Worm (Caenorhabditis elegans): ENCODE data around the gene mtss-1.

Gene mtss-1

ce11 chrIII:8750606-8751005, 17.5 kb upstream of the mtss-1 start, which contains the start of gene ugtp-1:
Gene ugtp-1 (minus strand): TSS chrIII:8750706.
- no peak for TF ChIP-seq pes-1 (GFP tag; IDR thresholded peaks at IDR 0.05)
- TF ChIP-seq hmbx-1 (tag; optimal IDR thresholded peaks at IDR 0.05), result no peak
- TF ChIP-seq ceh-36 (tag; optimal IDR thresholded peaks at IDR 0.05), result no peak
- TF ChIP-seq tbx-37 (GFP tag; conservative IDR thresholded peaks at IDR 0.05), result no peak
- TF ChIP-seq B0310.2 (tag; optimal IDR thresholded peaks at IDR 0.05), result no peak
- TF ChIP-seq hnd-1 (tag; optimal IDR thresholded peaks at IDR 0.05), result no peak
- TF ChIP-seq F13C5.2 (tag; optimal IDR thresholded peaks at IDR 0.05), result no peak

ce11 chrIII:8754682-8755081, 13.4 kb upstream of the mtss-1 start, which contains the start of gene tomm-70:
Gene tomm-70 (minus strand): TSS chrIII:8754750.
- no peak for TF ChIP-seq ama-1 (optimal IDR thresholded peaks at IDR 0.05)
- no peak for TF ChIP-seq aly-1 (tag; optimal IDR thresholded peaks at IDR 0.05)
- no peak for TF ChIP-seq pes-1 (GFP tag; IDR thresholded peaks at IDR 0.05)
- TF ChIP-seq hmg-4 (GFP tag; optimal IDR thresholded peaks at IDR 0.05), result no peak
- no peak for TF ChIP-seq sea-1 (GFP tag; conservative IDR thresholded peaks at IDR 0.05)
- TF ChIP-seq tbx-11 (GFP tag; IDR thresholded peaks at IDR 0.05), result no peak
- TF ChIP-seq ceh-13 (GFP tag; optimal IDR thresholded peaks at IDR 0.05), result no peak
- no peak for TF ChIP-seq hnd-1 (tag; optimal IDR thresholded peaks at IDR 0.05)
- no peak for TF ChIP-seq scrt-1 (GFP tag; IDR thresholded peaks at IDR 0.05)
- TF ChIP-seq hmbx-1 (tag; optimal IDR thresholded peaks at IDR 0.05), result no peak
- TF ChIP-seq flt-1 (GFP tag; IDR thresholded peaks at IDR 0.05), result no peak
- TF ChIP-seq ets-7 (tag; optimal IDR thresholded peaks at IDR 0.05), result no peak
- TF ChIP-seq tra-4 (tag; optimal IDR thresholded peaks at IDR 0.05), result no peak
- TF ChIP-seq ceh-36 (tag; optimal IDR thresholded peaks at IDR 0.05), result no peak
- TF ChIP-seq B0310.2 (tag; optimal IDR thresholded peaks at IDR 0.05), result no peak
- TF ChIP-seq F13C5.2 (tag; optimal IDR thresholded peaks at IDR 0.05), result no peak

ce11 chrIII:8761040-8761654, 7.0 kb upstream of the mtss-1 start, which contains the start of gene aak-1:
Gene aak-1 (minus strand): TSS chrIII:8761090.
- TF ChIP-seq tra-4 (tag; optimal IDR thresholded peaks at IDR 0.05) (no peak), tbx-37 (GFP tag; conservative IDR thresholded peaks at IDR 0.05) (no peak), flt-1 (GFP tag; IDR thresholded peaks at IDR 0.05) (no peak), aly-1 (tag; optimal IDR thresholded peaks at IDR 0.05) (no peak), F13C5.2 (tag; optimal IDR thresholded peaks at IDR 0.05) (no peak), ama-1 (optimal IDR thresholded peaks at IDR 0.05) (no peak), hmg-4 (GFP tag; optimal IDR thresholded peaks at IDR 0.05) (no peak), ets-7 (tag; optimal IDR thresholded peaks at IDR 0.05) (no peak)

ce11 chrIII:8762016-8762415, 6.1 kb upstream of the mtss-1 start:
- TF ChIP-seq ets-7 (tag; optimal IDR thresholded peaks at IDR 0.05) (no peak), F13C5.2 (tag; optimal IDR thresholded peaks at IDR 0.05) (no peak), hmg-4 (GFP tag; optimal IDR thresholded peaks at IDR 0.05) (no peak), tbx-37 (GFP tag; conservative IDR thresholded peaks at IDR 0.05) (no peak), hnd-1 (tag; optimal IDR thresholded peaks at IDR 0.05) (no peak), scrt-1 (GFP tag; IDR thresholded peaks at IDR 0.05) (no peak), aly-1 (tag; optimal IDR thresholded peaks at IDR 0.05) (no peak), hmbx-1 (tag; optimal IDR thresholded peaks at IDR 0.05) (no peak), ama-1 (optimal IDR thresholded peaks at IDR 0.05) (no peak), sea-1 (GFP tag; conservative IDR thresholded peaks at IDR 0.05) (no peak), tbx-11 (GFP tag; IDR thresholded peaks at IDR 0.05) (no peak)

- TF ChIP-seq hmbx-1 (tag; optimal IDR thresholded peaks at IDR 0.05), result no peak
Measured at ce11 chrIII:8763111-8763510, 5.0 kb upstream of the mtss-1 start.

ce11 chrIII:8765030-8765429, 3.1 kb upstream of the mtss-1 start:
- no peak for TF ChIP-seq aly-1 (tag; optimal IDR thresholded peaks at IDR 0.05)
- TF ChIP-seq tbx-11 (GFP tag; IDR thresholded peaks at IDR 0.05), result no peak
- TF ChIP-seq hmbx-1 (tag; optimal IDR thresholded peaks at IDR 0.05), result no peak

- TF ChIP-seq hmbx-1 (tag; optimal IDR thresholded peaks at IDR 0.05) (no peak), flt-1 (GFP tag; IDR thresholded peaks at IDR 0.05) (no peak), tra-4 (tag; optimal IDR thresholded peaks at IDR 0.05) (no peak), ceh-36 (tag; optimal IDR thresholded peaks at IDR 0.05) (no peak), F13C5.2 (tag; optimal IDR thresholded peaks at IDR 0.05) (no peak), ama-1 (optimal IDR thresholded peaks at IDR 0.05) (no peak), tbx-11 (GFP tag; IDR thresholded peaks at IDR 0.05) (no peak)
Measured at ce11 chrIII:8766467-8766866, 1.6 kb upstream of the mtss-1 start.

ce11 chrIII:8767292-8767829, 750 bp upstream of the mtss-1 start, which contains the start of gene mig-22:
Gene mig-22 (minus strand): TSS chrIII:8767342.
- TF ChIP-seq hnd-1 (tag; optimal IDR thresholded peaks at IDR 0.05) (no peak), hmbx-1 (tag; optimal IDR thresholded peaks at IDR 0.05) (no peak), F13C5.2 (tag; optimal IDR thresholded peaks at IDR 0.05) (no peak), ceh-36 (tag; optimal IDR thresholded peaks at IDR 0.05) (no peak), flt-1 (GFP tag; IDR thresholded peaks at IDR 0.05) (no peak), sea-1 (GFP tag; conservative IDR thresholded peaks at IDR 0.05) (no peak), ama-1 (optimal IDR thresholded peaks at IDR 0.05) (no peak), tbx-11 (GFP tag; IDR thresholded peaks at IDR 0.05) (no peak), scrt-1 (GFP tag; IDR thresholded peaks at IDR 0.05) (no peak)

All from whole organism, early embryonic.